Fruit fly (Drosophila melanogaster) whole organism, pupa: ENCODE data around the gene mthl6.
"Not testable (repeated sequence)": the region's sequence is repeated elsewhere in the genome, so short reads cannot be mapped to it uniquely, and the experiment has no call there.

ENCODE experiments used
- CG10348 ChIP-seq: fragments of 200-800 bp; sonication (Bioruptor generic); IDR thresholded peaks from 2 replicates; pipeline ENCODE4 v1.3.6; 2022; ENCODE audit warnings: missing biosample characterization, missing genetic modification characterization
- CG12605 ChIP-seq: fragments of 200-800 bp; sonication (Bioruptor generic); IDR thresholded peaks from 2 replicates; pipeline ENCODE4 v1.3.6; 2022; ENCODE audit warnings: missing biosample characterization, missing genetic modification characterization
- CG13204 ChIP-seq: fragments of 200-800 bp; sonication (Bioruptor generic); optimal IDR thresholded peaks from 2 replicates; lab custom pipeline; 2018; ENCODE audit warnings: missing biosample characterization, mild to moderate bottlenecking, missing genetic modification characterization, moderate library complexity
- CG14655 ChIP-seq: fragments of 200-800 bp; sonication (Bioruptor generic); optimal IDR thresholded peaks from 3 replicates; lab custom pipeline; 2017; ENCODE audit warnings: mild to moderate bottlenecking, missing biosample characterization, missing genetic modification reagents, missing genetic modification characterization
- CG15710 ChIP-seq: fragments of 200-800 bp; sonication (Bioruptor generic); optimal IDR thresholded peaks from 2 replicates; lab custom pipeline; 2018; ENCODE audit warnings: missing biosample characterization, mild to moderate bottlenecking, missing genetic modification characterization, moderate library complexity
- CG17806 ChIP-seq: fragments of 200-800 bp; sonication (Bioruptor generic); optimal IDR thresholded peaks from 2 replicates; lab custom pipeline; 2018; ENCODE audit warnings: missing biosample characterization, mild to moderate bottlenecking, missing genetic modification characterization, moderate library complexity
- CG32121 ChIP-seq: fragments of 200-800 bp; sonication (Bioruptor generic); IDR thresholded peaks from 2 replicates; pipeline ENCODE4 v1.3.6; 2022; ENCODE audit warnings: missing biosample characterization, missing genetic modification characterization
- CG34367 ChIP-seq: fragments of 200-800 bp; sonication (Bioruptor generic); optimal IDR thresholded peaks from 2 replicates; lab custom pipeline; 2018; ENCODE audit warnings: missing biosample characterization, mild to moderate bottlenecking, missing genetic modification characterization
- CG4496 ChIP-seq: fragments of 200-800 bp; sonication (Bioruptor generic); IDR thresholded peaks from 3 replicates; pipeline ENCODE4 v1.3.6; 2022; ENCODE audit warnings: missing biosample characterization, missing genetic modification characterization
- CG8159 ChIP-seq: fragments of 200-800 bp; sonication (Bioruptor generic); optimal IDR thresholded peaks from 3 replicates; lab custom pipeline; 2018; ENCODE audit warnings: missing biosample characterization, mild to moderate bottlenecking, missing genetic modification characterization, moderate library complexity
- CG8301 ChIP-seq: fragments of 200-800 bp; sonication (Bioruptor generic); optimal IDR thresholded peaks from 2 replicates; lab custom pipeline; 2018; ENCODE audit warnings: missing biosample characterization, mild to moderate bottlenecking, missing genetic modification characterization
- D1 ChIP-seq: fragments of 200-800 bp; sonication (Bioruptor generic); optimal IDR thresholded peaks from 2 replicates; lab custom pipeline; 2018; ENCODE audit warnings: missing biosample characterization, mild to moderate bottlenecking, missing genetic modification characterization, moderate library complexity
- EcR ChIP-seq: fragments of 200-800 bp; sonication (Bioruptor generic); optimal IDR thresholded peaks from 3 replicates; lab custom pipeline; 2019; ENCODE audit warnings: missing biosample characterization, missing genetic modification characterization, mild to moderate bottlenecking, moderate library complexity, missing genetic modification reagents
- Ets98B ChIP-seq: fragments of 200-800 bp; sonication (Bioruptor generic); IDR thresholded peaks from 2 replicates; pipeline ENCODE4 v1.3.6; 2022; ENCODE audit warnings: missing biosample characterization, missing genetic modification characterization
- Pif1A ChIP-seq: fragments of 200-800 bp; sonication (Bioruptor generic); optimal IDR thresholded peaks from 3 replicates; lab custom pipeline; 2016; ENCODE audit warnings: missing biosample characterization, missing genetic modification characterization
- Pif1B ChIP-seq: fragments of 200-800 bp; sonication (Bioruptor generic); optimal IDR thresholded peaks from 3 replicates; lab custom pipeline; 2016; ENCODE audit warnings: missing biosample characterization, missing genetic modification characterization
- Snoo ChIP-seq: fragments of 200-800 bp; sonication (Bioruptor generic); optimal IDR thresholded peaks from 3 replicates; lab custom pipeline; 2017; ENCODE audit warnings: missing biosample characterization, mild to moderate bottlenecking, missing genetic modification characterization, inconsistent platforms
- fd96Ca ChIP-seq: fragments of 200-800 bp; sonication (Bioruptor generic); IDR thresholded peaks from 3 replicates; pipeline ENCODE4 v1.3.6; 2022; ENCODE audit warnings: missing biosample characterization, missing genetic modification characterization
- gl ChIP-seq: fragments of 200-800 bp; sonication (Bioruptor generic); optimal IDR thresholded peaks from 2 replicates; lab custom pipeline; 2018; ENCODE audit warnings: missing biosample characterization, mild to moderate bottlenecking, missing genetic modification characterization
- rn ChIP-seq: fragments of 200-800 bp; sonication (Bioruptor generic); IDR thresholded peaks from 2 replicates; pipeline ENCODE4 v1.3.6; 2022; ENCODE audit warnings: missing biosample characterization, missing genetic modification characterization

Gene mthl6

dm6 chr3L:7496097-7496496 lies 10.3 kb downstream of the mthl6 start, which contains the start of gene Cyp4d8:
TSS of gene Cyp4d8 (minus strand) at chr3L:7496197.
- TF ChIP-seq CG13204 (GFP tag; lab: Kevin White, UChicago) (no peak), D1 (no peak), CG10348 (GFP tag; lab: Robert Waterston, UW) (no peak), CG8159 (tag; lab: Kevin White, UChicago) (no peak), Pif1A (GFP tag; lab: Kevin White, UChicago) (no peak), EcR (GFP tag; lab: Kevin White, UChicago) (no peak), CG12605 (GFP tag; lab: Robert Waterston, UW) (no peak), fd96Ca (GFP tag; lab: Robert Waterston, UW) (no peak), CG8301 (tag; lab: Kevin White, UChicago) (no peak), gl (tag; lab: Kevin White, UChicago) (no peak), Snoo (tag; lab: Kevin White, UChicago) (no peak), CG17806 (no peak), rn (GFP tag; lab: Robert Waterston, UW) (no peak), Ets98B (GFP tag; lab: Robert Waterston, UW) (no peak), Pif1B (GFP tag; lab: Kevin White, UChicago) (no peak)

- TF ChIP-seq CG32121; CG14655 (GFP tag; lab: Kevin White, UChicago); EcR (GFP tag; lab: Kevin White, UChicago): not testable (repeated sequence)
Observed at dm6 chr3L:7498731-7499130, 13.0 kb downstream of the mthl6 start, which contains the start of gene CG8539. TSS of gene CG8539 (minus strand) at chr3L:7498831.

dm6 chr3L:7506117-7506516 lies 20.4 kb downstream of the mthl6 start, which contains the start of gene CG7548:
TSS of gene CG7548 (minus strand) at chr3L:7506217.
- TF ChIP-seq Snoo (tag; lab: Kevin White, UChicago) = no peak
- no peak for TF ChIP-seq CG8301 (tag; lab: Kevin White, UChicago)
- TF ChIP-seq CG17806 = no peak
- no peak for TF ChIP-seq CG4496 (GFP tag; lab: Robert Waterston, UW)
- TF ChIP-seq CG34367 (tag; lab: Kevin White, UChicago) = no peak
- TF ChIP-seq CG32121 = no peak
- TF ChIP-seq rn (GFP tag; lab: Robert Waterston, UW) = no peak
- TF ChIP-seq Ets98B (GFP tag; lab: Robert Waterston, UW) = no peak
- TF ChIP-seq CG12605 (GFP tag; lab: Robert Waterston, UW) = no peak
- no peak for TF ChIP-seq Pif1B (GFP tag; lab: Kevin White, UChicago)
- TF ChIP-seq gl (tag; lab: Kevin White, UChicago) = no peak
- no peak for TF ChIP-seq CG10348 (GFP tag; lab: Robert Waterston, UW)
- no peak for TF ChIP-seq fd96Ca (GFP tag; lab: Robert Waterston, UW)
- no peak for TF ChIP-seq Pif1A (GFP tag; lab: Kevin White, UChicago)

- 0 out of 3 replicates have a peak, but pooled peaks have one; percentile 26 for TF ChIP-seq CG4496 (GFP tag; lab: Robert Waterston, UW)
- no peak for TF ChIP-seq Pif1A (GFP tag; lab: Kevin White, UChicago)
- TF ChIP-seq fd96Ca (GFP tag; lab: Robert Waterston, UW) = peak; percentile 13; the same call in 1 of the 3 replicates
- peak; percentile 26 for TF ChIP-seq CG13204 (GFP tag; lab: Kevin White, UChicago)
- peak; percentile 56 for TF ChIP-seq EcR (GFP tag; lab: Kevin White, UChicago)
- peak; percentile 38 for TF ChIP-seq CG15710 (tag; lab: Kevin White, UChicago)
- peak; percentile 56 for TF ChIP-seq CG8159 (tag; lab: Kevin White, UChicago)
- no peak for TF ChIP-seq D1
Observed at dm6 chr3L:7510414-7511384, 24.9 kb downstream of the mthl6 start, which contains the start of gene CG7546. TSS of gene CG7546 (plus strand) at chr3L:7510986.

- peak; percentile 1 for TF ChIP-seq Pif1B (GFP tag; lab: Kevin White, UChicago)
- no peak for TF ChIP-seq Snoo (tag; lab: Kevin White, UChicago)
- TF ChIP-seq, all 21 proteins: peak for 1
Observed at dm6 chr3L:7518351-7519102, 32.8 kb downstream of the mthl6 start, which contains the start of gene ltl. TSS of gene ltl (plus strand) at chr3L:7518997.

dm6 chr3L:7519219-7519618 lies 33.5 kb downstream of the mthl6 start:
- TF ChIP-seq CG8159 (tag; lab: Kevin White, UChicago) (no peak), EcR (GFP tag; lab: Kevin White, UChicago) (no peak)
